Worm (Caenorhabditis elegans) whole organism, L4 larva: Measurements from ENCODE around the gene srbc-84.
"Not testable (repeated sequence)": the region's sequence is repeated elsewhere in the genome, so short reads cannot be mapped to it uniquely, and the experiment has no call there.

ENCODE experiments used
- F26F4.8 ChIP-seq: fragments of 200-800 bp; sonication (Bioruptor generic); conservative IDR thresholded peaks from 2 replicates; pipeline ENCODE4 v1.3.6; 2022; ENCODE audit warnings: missing genetic modification characterization, missing compliant biosample characterization
- T26A8.4 ChIP-seq: fragments of 200-800 bp; sonication (Bioruptor generic); IDR thresholded peaks from 2 replicates; pipeline ENCODE4 v1.3.6; 2022; ENCODE audit warnings: missing genetic modification characterization, missing compliant biosample characterization
- Y105C5A.15 ChIP-seq: fragments of 200-800 bp; sonication (Bioruptor generic); IDR thresholded peaks from 2 replicates; pipeline ENCODE4 v1.3.6; 2022; ENCODE audit warnings: missing genetic modification characterization, missing compliant biosample characterization
- ZK337.2 ChIP-seq: fragments of 200-800 bp; sonication (Bioruptor generic); IDR thresholded peaks from 2 replicates; pipeline ENCODE4 v1.3.6; 2022; ENCODE audit warnings: missing genetic modification reagents, missing genetic modification characterization, missing compliant biosample characterization
- aha-1 ChIP-seq: fragments of 150-350 bp; peaks from one replicate; lab custom pipeline; 2014; ENCODE audit warnings: missing biosample characterization, missing genetic modification characterization
- ama-1 ChIP-seq: fragments of 150-350 bp; optimal IDR thresholded peaks from 2 replicates; lab custom pipeline; 2014; ENCODE audit warnings: inconsistent platforms, mixed read lengths
- arid-1 ChIP-seq: fragments of 200-800 bp; sonication (Bioruptor generic); conservative IDR thresholded peaks from 2 replicates; pipeline ENCODE4 v1.3.6; 2022; ENCODE audit warnings: missing genetic modification reagents, missing genetic modification characterization, missing compliant biosample characterization
- daf-16 ChIP-seq, 3 experiments: sonication (generic microtip); optimal IDR thresholded peaks; 2 replicates each; lab custom pipeline; 2016 to 2017; ENCODE audit warnings: missing genetic modification characterization in 3 of 3, missing genetic modification reagents in 3 of 3, mild to moderate bottlenecking in 2 of 3, missing compliant biosample characterization in 2 of 3, missing biosample characterization in 1 of 3, moderate library complexity in 1 of 3
- dmd-6 ChIP-seq: fragments of 200-800 bp; sonication (Bioruptor generic); IDR thresholded peaks from 2 replicates; pipeline ENCODE4 v1.3.6; 2022; ENCODE audit warnings: missing genetic modification reagents, missing genetic modification characterization, missing compliant biosample characterization
- dve-1 ChIP-seq: sonication (generic microtip); optimal IDR thresholded peaks from 2 replicates; lab custom pipeline; 2017; ENCODE audit warnings: antibody characterized with exemption, mild to moderate bottlenecking, missing genetic modification characterization, missing compliant biosample characterization; ENCODE audit not compliant: insufficient read depth
- egl-43 ChIP-seq: fragments of 200-800 bp; sonication (Bioruptor generic); IDR thresholded peaks from 2 replicates; pipeline ENCODE4 v1.3.6; 2022; ENCODE audit warnings: missing genetic modification reagents, missing genetic modification characterization, missing compliant biosample characterization
- hlh-11 ChIP-seq: fragments of 200-800 bp; sonication (Bioruptor generic); optimal IDR thresholded peaks from 2 replicates; lab custom pipeline; 2018; ENCODE audit warnings: mild to moderate bottlenecking, missing genetic modification characterization, missing compliant biosample characterization
- hlh-30 ChIP-seq: sonication (generic microtip); optimal IDR thresholded peaks from 2 replicates; lab custom pipeline; 2017; ENCODE audit warnings: antibody characterized with exemption, mild to moderate bottlenecking, missing genetic modification characterization, missing compliant biosample characterization; ENCODE audit not compliant: insufficient read depth
- lim-7 ChIP-seq: fragments of 200-800 bp; sonication (Bioruptor generic); IDR thresholded peaks from 2 replicates; pipeline ENCODE4 v1.3.6; 2022; ENCODE audit warnings: missing genetic modification characterization, missing compliant biosample characterization
- lin-38 ChIP-seq: fragments of 200-800 bp; sonication (Bioruptor generic); IDR thresholded peaks from 2 replicates; pipeline ENCODE4 v1.3.6; 2022; ENCODE audit warnings: missing genetic modification reagents, missing genetic modification characterization, missing compliant biosample characterization
- mdt-29 ChIP-seq: fragments of 200-800 bp; sonication (Bioruptor generic); IDR thresholded peaks from 2 replicates; pipeline ENCODE4 v1.3.6; 2022; ENCODE audit warnings: missing genetic modification reagents, missing genetic modification characterization, missing compliant biosample characterization
- mes-2 ChIP-seq: sonication (generic microtip); optimal IDR thresholded peaks from 2 replicates; lab custom pipeline; 2016; ENCODE audit warnings: missing genotype, mild to moderate bottlenecking, missing genetic modification characterization, missing compliant biosample characterization; ENCODE audit not compliant: poor library complexity, severe bottlenecking
- nhr-102 ChIP-seq: sonication (generic microtip); optimal IDR thresholded peaks from 2 replicates; lab custom pipeline; 2016; ENCODE audit warnings: mild to moderate bottlenecking, missing genetic modification characterization, moderate library complexity, missing compliant biosample characterization
- nhr-41 ChIP-seq: fragments of 200-800 bp; sonication (Bioruptor generic); IDR thresholded peaks from 2 replicates; pipeline ENCODE4 v1.3.6; 2022; ENCODE audit warnings: missing genetic modification reagents, missing genetic modification characterization, missing compliant biosample characterization
- nhr-48 ChIP-seq: sonication (generic microtip); optimal IDR thresholded peaks from 2 replicates; lab custom pipeline; 2016; ENCODE audit warnings: mild to moderate bottlenecking, missing genetic modification characterization, missing compliant biosample characterization
- pha-4 ChIP-seq, 2 experiments: fragments of 150-350 bp in 1 of 2; fragments of 200-800 bp in 1 of 2; sonication (Bioruptor generic) in 1 of 2; IDR thresholded peaks in 1 of 2; optimal IDR thresholded peaks in 1 of 2; 2 replicates each; pipeline versions ENCODE4 v1.3.6 to Lab custom; 2014 to 2022; ENCODE audit warnings: missing genetic modification characterization in 2 of 2, missing genetic modification reagents in 2 of 2, missing biosample characterization in 1 of 2, missing compliant biosample characterization in 1 of 2
- php-3 ChIP-seq: fragments of 200-800 bp; sonication (Bioruptor generic); IDR thresholded peaks from 2 replicates; pipeline ENCODE4 v1.3.6; 2022; ENCODE audit warnings: missing genetic modification reagents, missing genetic modification characterization, missing compliant biosample characterization
- set-16 ChIP-seq: fragments of 200-800 bp; sonication (Bioruptor generic); IDR thresholded peaks from 2 replicates; pipeline ENCODE4 v1.3.6; 2022; ENCODE audit warnings: missing genetic modification reagents, missing genetic modification characterization, missing compliant biosample characterization
- snpc-1.2 ChIP-seq: fragments of 200-800 bp; sonication (Bioruptor generic); IDR thresholded peaks from 2 replicates; pipeline ENCODE4 v1.3.6; 2022; ENCODE audit warnings: missing genetic modification reagents, missing genetic modification characterization, missing compliant biosample characterization
- spr-3 ChIP-seq: fragments of 200-800 bp; sonication (Bioruptor generic); optimal IDR thresholded peaks from 2 replicates; lab custom pipeline; 2018; ENCODE audit warnings: mild to moderate bottlenecking, missing genetic modification characterization, missing compliant biosample characterization
- tra-1 ChIP-seq: fragments of 200-800 bp; sonication (Bioruptor generic); IDR thresholded peaks from 2 replicates; pipeline ENCODE4 v1.3.6; 2022; ENCODE audit warnings: missing genetic modification reagents, missing genetic modification characterization, missing compliant biosample characterization
- unc-130 ChIP-seq: sonication (generic microtip); optimal IDR thresholded peaks from 2 replicates; lab custom pipeline; 2016; ENCODE audit warnings: missing genetic modification reagents, missing genetic modification characterization, missing compliant biosample characterization
- vab-7 ChIP-seq: fragments of 200-800 bp; sonication (Bioruptor generic); IDR thresholded peaks from 2 replicates; pipeline ENCODE4 v1.3.6; 2022; ENCODE audit warnings: missing genetic modification reagents, missing genetic modification characterization, missing compliant biosample characterization
- zip-11 ChIP-seq: fragments of 200-800 bp; sonication (Bioruptor generic); IDR thresholded peaks from 2 replicates; pipeline ENCODE4 v1.3.6; 2022; ENCODE audit warnings: missing genetic modification characterization, missing compliant biosample characterization

srbc-84 gene

DNA sequence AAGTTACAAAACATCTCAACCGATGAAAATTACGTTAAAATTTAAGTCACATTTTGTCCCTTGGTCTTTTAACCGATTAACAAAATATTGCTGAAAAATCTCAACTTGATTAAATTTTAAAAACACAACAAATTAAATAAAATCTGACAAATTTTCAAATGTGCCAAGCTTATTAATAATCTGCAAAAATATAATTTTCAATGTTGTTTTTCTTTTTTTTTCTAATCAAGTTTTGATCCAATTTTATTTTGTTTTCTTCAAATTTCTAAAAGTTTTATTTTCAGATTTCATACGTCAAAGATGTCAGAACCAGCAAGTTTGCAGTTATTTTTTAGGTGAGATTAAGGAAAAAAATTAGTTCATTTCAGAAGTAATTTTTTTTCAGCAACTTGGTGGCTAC is 37.6 kb downstream of the srbc-84 start, which contains the start of gene srw-87:
Gene srw-87 (plus strand): TSS at position 301 of the 400 bp plus-strand sequence.
- TF ChIP-seq mes-2 (tag; lab: Kevin White, UChicago) (no peak), ama-1 (no peak), nhr-41 (GFP tag; lab: Robert Waterston, UW) (no peak), T26A8.4 (no peak), dve-1 (tag; lab: Kevin White, UChicago) (no peak), spr-3 (GFP tag; lab: Kevin White, UChicago) (no peak)

DNA sequence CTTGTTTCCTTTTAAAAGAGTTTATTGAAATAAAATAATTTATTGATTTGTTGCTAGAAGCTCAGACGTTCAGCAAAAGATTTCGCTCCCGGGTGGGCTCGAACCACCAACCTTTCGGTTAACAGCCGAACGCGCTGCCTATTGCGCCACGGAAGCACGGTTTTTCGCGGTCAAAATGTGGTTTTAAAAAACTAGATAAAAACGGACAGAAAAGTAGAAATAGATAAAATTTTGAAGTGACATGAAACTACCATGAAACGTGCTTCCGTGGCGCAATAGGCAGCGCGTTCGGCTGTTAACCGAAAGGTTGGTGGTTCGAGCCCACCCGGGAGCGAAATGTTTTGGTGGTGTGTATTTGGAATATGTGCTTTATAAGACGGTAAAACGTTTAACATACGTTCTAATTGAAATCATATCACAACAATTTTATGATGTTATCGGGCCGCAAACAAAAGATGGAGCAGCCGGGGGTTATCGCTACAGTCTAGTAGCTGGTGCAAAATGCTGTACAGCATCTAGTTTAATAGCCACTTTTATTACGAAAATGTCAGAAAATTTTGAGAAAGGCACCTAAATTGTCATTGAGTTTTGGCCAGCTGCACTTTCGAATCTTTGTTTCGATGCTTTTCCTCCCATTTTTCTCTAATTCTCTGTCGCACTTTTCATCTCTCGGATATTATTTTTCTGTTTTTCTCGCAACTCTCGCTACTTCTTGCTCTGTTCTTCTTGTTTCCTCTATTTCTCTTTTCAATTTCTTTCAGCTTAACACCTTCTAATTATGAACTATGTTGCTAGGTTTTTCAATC is 39.7 kb downstream of the srbc-84 start, which contains the start of gene slc-9B.2:
Gene slc-9B.2 (plus strand): TSS at position 756 of the 806 bp plus-strand sequence.
- TF ChIP-seq nhr-102 (peak; percentile 44), aha-1 (tag; lab: Kevin White, UChicago) (peak; percentile 15), ZK337.2 (GFP tag; lab: Robert Waterston, UW) (0 out of 2 replicates have a peak, but pooled peaks have one; percentile 39), tra-1 (GFP tag; lab: Robert Waterston, UW) (0 out of 2 replicates have a peak, but pooled peaks have one; percentile 55), F26F4.8 (GFP tag; lab: Robert Waterston, UW) (0 out of 2 replicates have a peak, but pooled peaks have one; percentile 37), php-3 (peak; percentile 86), zip-11 (0 out of 2 replicates have a peak, but pooled peaks have one; percentile 26), dve-1 (tag; lab: Kevin White, UChicago) (peak; percentile 38), daf-16 (tag; optimal IDR thresholded peaks at IDR 0.05; lab: Kevin White, UChicago) (peak; percentile 73), hlh-30 (tag; lab: Kevin White, UChicago) (peak; percentile 8), arid-1 (GFP tag; lab: Robert Waterston, UW) (0 out of 2 replicates have a peak, but pooled peaks have one; percentile 57), pha-4 (GFP tag; IDR thresholded peaks at IDR 0.05; lab: Robert Waterston, UW) (peak; percentile 68; the same call in 1 of the 2 replicates), lin-38 (peak; percentile 58), Y105C5A.15 (GFP tag; lab: Robert Waterston, UW) (0 out of 2 replicates have a peak, but pooled peaks have one; percentile 60), unc-130 (GFP tag; lab: Kevin White, UChicago) (peak; percentile 1), lim-7 (GFP tag; lab: Robert Waterston, UW) (peak; percentile 65), snpc-1.2 (GFP tag; lab: Robert Waterston, UW) (peak; percentile 76), vab-7 (GFP tag; lab: Robert Waterston, UW) (peak; percentile 54; the same call in 1 of the 2 replicates), dmd-6 (peak; percentile 66), hlh-11 (tag; lab: Kevin White, UChicago) (peak; percentile 39), nhr-48 (tag; lab: Kevin White, UChicago) (peak; percentile 72)
- not testable (repeated sequence) for TF ChIP-seq daf-16 (GFP tag; optimal IDR thresholded peaks at IDR 0.05; lab: Kevin White, UChicago); pha-4 (tag; optimal IDR thresholded peaks at IDR 0.05; lab: Kevin White, UChicago)
- TF ChIP-seq, all 104 proteins: peak for 21; not testable (repeated sequence) for 83

DNA sequence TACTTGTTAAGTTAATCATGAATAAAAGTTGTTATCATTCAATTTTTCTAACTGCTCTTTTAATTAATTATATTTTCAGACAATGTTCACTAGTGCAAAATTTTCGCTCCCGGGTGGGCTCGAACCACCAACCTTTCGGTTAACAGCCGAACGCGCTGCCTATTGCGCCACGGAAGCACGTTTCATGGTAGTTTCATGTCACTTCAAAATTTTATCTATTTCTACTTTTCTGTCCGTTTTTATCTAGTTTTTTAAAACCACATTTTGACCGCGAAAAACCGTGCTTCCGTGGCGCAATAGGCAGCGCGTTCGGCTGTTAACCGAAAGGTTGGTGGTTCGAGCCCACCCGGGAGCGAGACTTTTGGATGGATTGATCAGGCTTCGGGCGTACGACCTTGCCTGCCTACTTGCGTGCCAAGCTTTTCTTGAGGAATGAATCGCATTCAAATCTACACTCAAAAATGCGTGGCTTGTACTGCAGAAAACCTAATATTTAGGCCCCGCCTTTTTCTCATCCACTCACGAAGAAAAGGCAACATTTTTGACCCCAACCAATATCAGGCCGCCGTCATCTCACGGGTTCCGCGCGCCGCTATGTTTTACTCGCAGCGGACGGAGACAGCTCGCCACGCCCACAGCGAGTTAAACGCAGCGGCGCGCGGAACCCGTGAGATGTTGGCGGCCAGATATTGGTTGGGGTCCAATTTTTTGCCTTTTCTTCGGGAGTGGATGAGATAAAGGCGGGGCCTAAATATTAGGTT is 42.9 kb downstream of the srbc-84 start:
- peak; percentile 51; the same call in 1 of the 2 replicates for TF ChIP-seq mdt-29 (GFP tag; lab: Robert Waterston, UW)
- TF ChIP-seq hlh-30 (tag; lab: Kevin White, UChicago) = peak; percentile 14
- TF ChIP-seq hlh-11 (tag; lab: Kevin White, UChicago) = peak; percentile 10
- TF ChIP-seq nhr-102 = peak; percentile 9
- peak; percentile 43; the same call in 1 of the 2 replicates for TF ChIP-seq dmd-6
- peak; percentile 63 for TF ChIP-seq egl-43 (GFP tag; lab: Robert Waterston, UW)
- TF ChIP-seq set-16 = peak; percentile 66
- peak; percentile 26; the same call in 1 of the 2 replicates for TF ChIP-seq lim-7 (GFP tag; lab: Robert Waterston, UW)
- not testable (repeated sequence) for TF ChIP-seq daf-16 (GFP tag; optimal IDR thresholded peaks at IDR 0.05; lab: Kevin White, UChicago)
- peak; percentile 24 for TF ChIP-seq daf-16 (tag; optimal IDR thresholded peaks at IDR 0.05; lab: Kevin White, UChicago)
- TF ChIP-seq aha-1 (tag; lab: Kevin White, UChicago) = peak; percentile 92
- TF ChIP-seq dve-1 (tag; lab: Kevin White, UChicago) = peak; percentile 27
- 0 out of 2 replicates have a peak, but pooled peaks have one; percentile 12 for TF ChIP-seq T26A8.4
